Fruit fly (Drosophila melanogaster): ENCODE measurements around the gene CG42570.

The CG42570 gene

DNA sequence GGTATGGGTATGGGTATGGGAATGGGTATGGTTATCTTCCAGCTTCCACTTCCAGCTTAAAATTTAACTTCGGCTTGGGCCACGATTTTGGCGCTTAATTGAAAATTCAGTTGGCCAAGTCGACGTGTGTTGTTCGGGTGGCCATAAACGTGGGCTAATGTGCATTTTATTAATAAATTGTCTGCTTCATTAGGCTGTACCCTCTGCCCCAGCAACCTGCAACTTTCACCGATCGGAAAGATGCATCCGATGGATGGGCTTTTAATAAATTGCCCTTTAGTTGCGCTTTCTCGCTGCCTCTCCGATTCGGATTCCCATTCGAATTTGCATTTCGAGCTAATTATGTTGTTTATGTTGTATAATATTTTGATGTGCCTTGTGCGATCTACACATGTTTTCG, 22.4 kb upstream of the CG42570 start:
- TF ChIP-seq CG1620 (GFP tag; optimal IDR thresholded peaks at IDR 0.05) (no peak), Hr96 (GFP tag; optimal IDR thresholded peaks at IDR 0.05) (no peak), CG7101 (tag; optimal IDR thresholded peaks at IDR 0.05) (no peak), kay (GFP tag; ENCODE audit: borderline replicate concordance) (no peak), cnc (optimal IDR thresholded peaks at IDR 0.05) (no peak), tj (GFP tag; optimal IDR thresholded peaks at IDR 0.05) (no peak), CG5204 (GFP tag; optimal IDR thresholded peaks at IDR 0.05) (no peak), ovo (GFP tag; optimal IDR thresholded peaks at IDR 0.05) (no peak), CG33017 (tag; optimal IDR thresholded peaks at IDR 0.05) (no peak), CG11617 (GFP tag; optimal IDR thresholded peaks at IDR 0.05) (no peak), Clk (GFP tag; optimal IDR thresholded peaks at IDR 0.05) (no peak), CG12768 (GFP tag; optimal IDR thresholded peaks at IDR 0.05) (no peak)

dm6 chr3L:15697916-15698315, 19.7 kb upstream of the CG42570 start:
- TF ChIP-seq ovo (GFP tag; optimal IDR thresholded peaks at IDR 0.05) (no peak), CG14711 (tag; optimal IDR thresholded peaks at IDR 0.05) (no peak), toe (GFP tag; optimal IDR thresholded peaks at IDR 0.05) (no peak), CG7045 (GFP tag; optimal IDR thresholded peaks at IDR 0.05) (no peak), Mnt (GFP tag; optimal IDR thresholded peaks at IDR 0.05) (no peak), Clk (GFP tag; optimal IDR thresholded peaks at IDR 0.05) (no peak), CG11617 (GFP tag; optimal IDR thresholded peaks at IDR 0.05) (no peak), CG12768 (GFP tag; optimal IDR thresholded peaks at IDR 0.05) (no peak), cic (GFP tag; optimal IDR thresholded peaks at IDR 0.05) (no peak), CG7101 (tag; optimal IDR thresholded peaks at IDR 0.05) (no peak), pad (GFP tag; optimal IDR thresholded peaks at IDR 0.05) (no peak), bab1 (GFP tag; optimal IDR thresholded peaks at IDR 0.05) (no peak), cnc (optimal IDR thresholded peaks at IDR 0.05) (no peak), CG1620 (GFP tag; optimal IDR thresholded peaks at IDR 0.05) (no peak), Hr96 (GFP tag; optimal IDR thresholded peaks at IDR 0.05) (no peak)

- TF ChIP-seq CG11617 (GFP tag; optimal IDR thresholded peaks at IDR 0.05) (no peak), CG1620 (GFP tag; optimal IDR thresholded peaks at IDR 0.05) (no peak), kay (GFP tag; ENCODE audit: borderline replicate concordance) (no peak), Clk (GFP tag; optimal IDR thresholded peaks at IDR 0.05) (no peak), CG33017 (tag; optimal IDR thresholded peaks at IDR 0.05) (no peak), cic (GFP tag; optimal IDR thresholded peaks at IDR 0.05) (no peak), ovo (GFP tag; optimal IDR thresholded peaks at IDR 0.05) (no peak), CG5204 (GFP tag; optimal IDR thresholded peaks at IDR 0.05) (no peak), Mnt (GFP tag; optimal IDR thresholded peaks at IDR 0.05) (no peak)
Observed at dm6 chr3L:15699626-15700337, 17.8 kb upstream of the CG42570 start, which contains the start of gene comm2. TSS of gene comm2 (minus strand) at chr3L:15699850.

- TF ChIP-seq CG1620 (GFP tag; optimal IDR thresholded peaks at IDR 0.05) = no peak
- TF ChIP-seq bab1 (GFP tag; optimal IDR thresholded peaks at IDR 0.05) = no peak
- TF ChIP-seq Crg-1 (GFP tag; optimal IDR thresholded peaks at IDR 0.05) = no peak
- no peak for TF ChIP-seq Hr96 (GFP tag; optimal IDR thresholded peaks at IDR 0.05)
- no peak for TF ChIP-seq cnc (optimal IDR thresholded peaks at IDR 0.05)
- TF ChIP-seq kay (GFP tag; ENCODE audit: borderline replicate concordance) = no peak
- TF ChIP-seq Mnt (GFP tag; optimal IDR thresholded peaks at IDR 0.05) = no peak
- no peak for TF ChIP-seq CG7045 (GFP tag; optimal IDR thresholded peaks at IDR 0.05)
- no peak for TF ChIP-seq CG7101 (tag; optimal IDR thresholded peaks at IDR 0.05)
- TF ChIP-seq toe (GFP tag; optimal IDR thresholded peaks at IDR 0.05) = no peak
- no peak for TF ChIP-seq ovo (GFP tag; optimal IDR thresholded peaks at IDR 0.05)
- TF ChIP-seq cic (GFP tag; optimal IDR thresholded peaks at IDR 0.05) = no peak
- TF ChIP-seq Clk (GFP tag; optimal IDR thresholded peaks at IDR 0.05) = no peak
- TF ChIP-seq CG11617 (GFP tag; optimal IDR thresholded peaks at IDR 0.05) = no peak
Observed at dm6 chr3L:15700338-15700966, 17.2 kb upstream of the CG42570 start.

- TF ChIP-seq CG1620 (GFP tag; optimal IDR thresholded peaks at IDR 0.05) (no peak), CG7045 (GFP tag; optimal IDR thresholded peaks at IDR 0.05) (no peak), tj (GFP tag; optimal IDR thresholded peaks at IDR 0.05) (no peak), cic (GFP tag; optimal IDR thresholded peaks at IDR 0.05) (no peak), CG5204 (GFP tag; optimal IDR thresholded peaks at IDR 0.05) (no peak), CG11617 (GFP tag; optimal IDR thresholded peaks at IDR 0.05) (no peak), Hr96 (GFP tag; optimal IDR thresholded peaks at IDR 0.05) (no peak), Crg-1 (GFP tag; optimal IDR thresholded peaks at IDR 0.05) (no peak), ovo (GFP tag; optimal IDR thresholded peaks at IDR 0.05) (no peak), Clk (GFP tag; optimal IDR thresholded peaks at IDR 0.05) (no peak), pad (GFP tag; optimal IDR thresholded peaks at IDR 0.05) (no peak), CG12768 (GFP tag; optimal IDR thresholded peaks at IDR 0.05) (no peak)
Observed at dm6 chr3L:15702191-15702590, 15.4 kb upstream of the CG42570 start.

dm6 chr3L:15703330-15704119, 14.1 kb upstream of the CG42570 start:
- TF ChIP-seq CG14711 (tag; optimal IDR thresholded peaks at IDR 0.05) (no peak), Hr96 (GFP tag; optimal IDR thresholded peaks at IDR 0.05) (no peak), CG7045 (GFP tag; optimal IDR thresholded peaks at IDR 0.05) (no peak), CG1620 (GFP tag; optimal IDR thresholded peaks at IDR 0.05) (no peak), ovo (GFP tag; optimal IDR thresholded peaks at IDR 0.05) (no peak), CG11617 (GFP tag; optimal IDR thresholded peaks at IDR 0.05) (no peak), kay (GFP tag; ENCODE audit: borderline replicate concordance) (no peak), bab1 (GFP tag; optimal IDR thresholded peaks at IDR 0.05) (no peak)
